Worm (Caenorhabditis elegans) whole organism, mixed stage, embryonic: ENCODE results near the gene C06E1.1.
A peak's percentile ranks its signal among the peaks of the same experiment; 100 is the strongest.

Source experiments
- M03D4.4 ChIP-seq: sonication (generic microtip); optimal IDR thresholded peaks from 2 replicates; lab custom pipeline; 2017; ENCODE audit warnings: mild to moderate bottlenecking, missing genetic modification characterization, missing compliant biosample characterization
- bed-3 ChIP-seq: fragments of 200-800 bp; sonication (Bioruptor generic); optimal IDR thresholded peaks from 3 replicates; lab custom pipeline; 2018; ENCODE audit warnings: mild to moderate bottlenecking, missing genetic modification characterization, moderate library complexity, missing compliant biosample characterization
- blmp-1 ChIP-seq: fragments of 150-350 bp; optimal IDR thresholded peaks from 2 replicates; lab custom pipeline; 2014; ENCODE audit warnings: missing biosample characterization, missing genetic modification characterization
- ceh-39 ChIP-seq: fragments of 150-350 bp; optimal IDR thresholded peaks from 2 replicates; lab custom pipeline; 2014; ENCODE audit warnings: missing biosample characterization, missing genetic modification characterization
- ceh-43 ChIP-seq: fragments of 200-800 bp; sonication (Bioruptor generic); optimal IDR thresholded peaks from 2 replicates; lab custom pipeline; 2018; ENCODE audit warnings: mild to moderate bottlenecking, missing genetic modification characterization, moderate library complexity, missing compliant biosample characterization
- ceh-83 ChIP-seq: fragments of 200-800 bp; sonication (Bioruptor generic); optimal IDR thresholded peaks from 2 replicates; lab custom pipeline; 2018; ENCODE audit warnings: mild to moderate bottlenecking, missing genetic modification characterization, missing compliant biosample characterization
- ces-1 ChIP-seq: fragments of 150-350 bp; optimal IDR thresholded peaks from 2 replicates; lab custom pipeline; 2014; ENCODE audit warnings: missing biosample characterization, missing genetic modification reagents, missing genetic modification characterization
- cnd-1 ChIP-seq: fragments of 200-800 bp; sonication (Bioruptor generic); optimal IDR thresholded peaks from 2 replicates; lab custom pipeline; 2018; ENCODE audit warnings: mild to moderate bottlenecking, missing genetic modification characterization, missing compliant biosample characterization
- drap-1 ChIP-seq: fragments of 200-800 bp; sonication (Bioruptor generic); optimal IDR thresholded peaks from 3 replicates; lab custom pipeline; 2018; ENCODE audit warnings: mild to moderate bottlenecking, missing genetic modification characterization, missing compliant biosample characterization
- elt-1 ChIP-seq: sonication (generic microtip); optimal IDR thresholded peaks from 2 replicates; lab custom pipeline; 2017; ENCODE audit warnings: missing genetic modification characterization, mild to moderate bottlenecking, missing compliant biosample characterization, antibody characterized with exemption, moderate library complexity, borderline replicate concordance; ENCODE audit not compliant: insufficient read depth
- flh-1 ChIP-seq: fragments of 200-800 bp; sonication (Bioruptor generic); optimal IDR thresholded peaks from 2 replicates; lab custom pipeline; 2018; ENCODE audit warnings: mild to moderate bottlenecking, missing genetic modification characterization, moderate library complexity, missing compliant biosample characterization
- ham-2 ChIP-seq: fragments of 200-800 bp; sonication (Bioruptor generic); optimal IDR thresholded peaks from 2 replicates; lab custom pipeline; 2018; ENCODE audit warnings: mild to moderate bottlenecking, missing genetic modification characterization, missing compliant biosample characterization
- hlh-1 ChIP-seq: fragments of 150-350 bp; optimal IDR thresholded peaks from 2 replicates; lab custom pipeline; 2014; ENCODE audit warnings: missing biosample characterization, missing genetic modification reagents, missing genetic modification characterization
- lin-13 ChIP-seq: fragments of 150-350 bp; optimal IDR thresholded peaks from 2 replicates; lab custom pipeline; 2014; ENCODE audit warnings: missing biosample characterization, missing genetic modification characterization
- lsy-2 ChIP-seq: fragments of 150-350 bp; optimal IDR thresholded peaks from 2 replicates; lab custom pipeline; 2014; ENCODE audit warnings: missing biosample characterization, missing genetic modification characterization
- mep-1 ChIP-seq: fragments of 150-350 bp; optimal IDR thresholded peaks from 2 replicates; lab custom pipeline; 2017; ENCODE audit warnings: missing biosample characterization, missing genetic modification reagents, missing genetic modification characterization, inconsistent platforms
- mls-2 ChIP-seq: sonication (generic microtip); optimal IDR thresholded peaks from 2 replicates; lab custom pipeline; 2016; ENCODE audit warnings: mild to moderate bottlenecking, missing genetic modification characterization, moderate library complexity, missing compliant biosample characterization
- nhr-12 ChIP-seq: fragments of 150-350 bp; optimal IDR thresholded peaks from 2 replicates; lab custom pipeline; 2014; ENCODE audit warnings: missing biosample characterization, missing genetic modification characterization
- nhr-2 ChIP-seq: fragments of 150-350 bp; optimal IDR thresholded peaks from 2 replicates; lab custom pipeline; 2014; ENCODE audit warnings: missing biosample characterization, missing genetic modification characterization
- nhr-237 ChIP-seq: fragments of 150-350 bp; optimal IDR thresholded peaks from 2 replicates; lab custom pipeline; 2014; ENCODE audit warnings: missing biosample characterization, missing genetic modification characterization
- nhr-28 ChIP-seq: fragments of 150-350 bp; optimal IDR thresholded peaks from 2 replicates; lab custom pipeline; 2014; ENCODE audit warnings: missing biosample characterization, missing genetic modification characterization
- nhr-76 ChIP-seq: sonication (generic microtip); optimal IDR thresholded peaks from 2 replicates; lab custom pipeline; 2017; ENCODE audit warnings: missing biosample characterization, missing genetic modification characterization
- pha-4 ChIP-seq: fragments of 150-350 bp; optimal IDR thresholded peaks from 2 replicates; lab custom pipeline; 2018; ENCODE audit warnings: missing biosample characterization, missing genetic modification reagents, missing genetic modification characterization
- sem-2 ChIP-seq: fragments of 200-800 bp; sonication (Bioruptor generic); optimal IDR thresholded peaks from 2 replicates; lab custom pipeline; 2018; ENCODE audit warnings: mild to moderate bottlenecking, missing genetic modification characterization, missing compliant biosample characterization
- snpc-4 ChIP-seq: fragments of 150-350 bp; optimal IDR thresholded peaks from 2 replicates; lab custom pipeline; 2014; ENCODE audit warnings: missing biosample characterization, missing genetic modification characterization
- sptf-1 ChIP-seq: sonication (generic microtip); optimal IDR thresholded peaks from 2 replicates; lab custom pipeline; 2017; ENCODE audit warnings: mild to moderate bottlenecking, missing genetic modification characterization, moderate library complexity, missing compliant biosample characterization
- tbx-8 ChIP-seq: fragments of 200-800 bp; sonication (Bioruptor generic); optimal IDR thresholded peaks from 2 replicates; lab custom pipeline; 2018; ENCODE audit warnings: mild to moderate bottlenecking, missing genetic modification characterization, moderate library complexity, missing compliant biosample characterization
- unc-120 ChIP-seq: sonication (generic microtip); optimal IDR thresholded peaks from 2 replicates; lab custom pipeline; 2017; ENCODE audit warnings: missing genetic modification characterization, missing compliant biosample characterization; ENCODE audit not compliant: poor library complexity, severe bottlenecking
- zip-8 ChIP-seq: fragments of 150-350 bp; optimal IDR thresholded peaks from 2 replicates; lab custom pipeline; 2014; ENCODE audit warnings: missing biosample characterization, missing genetic modification characterization
- ztf-11 ChIP-seq: fragments of 150-350 bp; optimal IDR thresholded peaks from 2 replicates; lab custom pipeline; 2014; ENCODE audit warnings: missing biosample characterization, missing genetic modification characterization

Gene C06E1.1

DNA sequence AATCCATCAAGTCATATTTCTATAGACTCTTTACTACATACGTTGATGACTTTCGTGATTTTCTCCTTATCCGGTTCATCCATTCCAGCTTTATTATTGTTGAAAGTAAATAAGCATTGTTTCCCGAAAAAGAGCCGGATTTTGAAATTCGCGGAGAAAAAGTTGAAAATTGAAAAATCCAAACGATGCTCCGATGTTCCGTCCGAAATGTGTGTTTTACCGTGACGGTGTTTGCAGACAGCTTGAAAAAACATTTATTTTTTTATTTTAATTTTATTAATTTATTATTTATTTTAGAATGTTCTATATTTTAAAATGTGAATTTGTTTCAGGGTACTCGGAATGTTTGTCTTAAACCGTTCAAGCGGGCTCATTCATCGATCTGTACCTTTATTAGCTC, 25.2 kb downstream of the C06E1.1 start, which contains the start of gene dnj-10:
Gene dnj-10 (plus strand): TSS at position 333 of the 400 bp plus-strand sequence.
- peak; percentile 3 for TF ChIP-seq nhr-2 (tag; lab: Kevin White, UChicago)
- TF ChIP-seq mep-1 (tag; lab: Kevin White, UChicago), result peak; percentile 57
- TF ChIP-seq ham-2 (GFP tag; lab: Kevin White, UChicago), result no peak
- TF ChIP-seq sptf-1 (tag; lab: Kevin White, UChicago), result no peak
- no peak for TF ChIP-seq snpc-4
- no peak for TF ChIP-seq M03D4.4 (tag; lab: Kevin White, UChicago)
- TF ChIP-seq nhr-237 (tag; lab: Kevin White, UChicago), result peak; percentile 3
- peak; percentile 65 for TF ChIP-seq lsy-2 (tag; lab: Kevin White, UChicago)
- no peak for TF ChIP-seq zip-8
- TF ChIP-seq ces-1 (GFP tag; lab: Kevin White, UChicago), result peak; percentile 82
- TF ChIP-seq mls-2 (tag; lab: Kevin White, UChicago), result no peak

DNA sequence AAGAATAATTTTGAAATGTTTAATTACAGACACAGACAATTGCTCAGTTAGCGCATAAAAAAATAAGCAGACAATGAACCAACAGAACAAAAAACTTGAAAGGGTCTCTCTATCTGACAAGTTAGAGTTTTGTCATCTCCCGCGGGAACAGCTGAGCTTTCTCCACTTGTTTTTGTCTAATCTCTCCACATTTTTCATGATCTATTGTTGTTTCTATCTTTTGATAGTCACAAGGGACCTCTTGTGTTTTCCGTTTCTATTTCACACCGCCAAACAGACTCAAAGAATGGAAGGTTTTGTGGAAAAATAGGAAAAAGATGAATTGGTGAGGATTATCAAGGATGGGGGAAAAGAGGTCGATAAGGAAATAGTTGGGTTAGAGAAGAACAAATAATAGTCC, 31.2 kb downstream of the C06E1.1 start:
- peak; percentile 63 for TF ChIP-seq hlh-1 (tag; lab: Kevin White, UChicago)
- no peak for TF ChIP-seq nhr-2 (tag; lab: Kevin White, UChicago)
- no peak for TF ChIP-seq lin-13 (tag; lab: Kevin White, UChicago)
- TF ChIP-seq blmp-1 (tag; lab: Kevin White, UChicago), result no peak
- no peak for TF ChIP-seq ceh-39

DNA sequence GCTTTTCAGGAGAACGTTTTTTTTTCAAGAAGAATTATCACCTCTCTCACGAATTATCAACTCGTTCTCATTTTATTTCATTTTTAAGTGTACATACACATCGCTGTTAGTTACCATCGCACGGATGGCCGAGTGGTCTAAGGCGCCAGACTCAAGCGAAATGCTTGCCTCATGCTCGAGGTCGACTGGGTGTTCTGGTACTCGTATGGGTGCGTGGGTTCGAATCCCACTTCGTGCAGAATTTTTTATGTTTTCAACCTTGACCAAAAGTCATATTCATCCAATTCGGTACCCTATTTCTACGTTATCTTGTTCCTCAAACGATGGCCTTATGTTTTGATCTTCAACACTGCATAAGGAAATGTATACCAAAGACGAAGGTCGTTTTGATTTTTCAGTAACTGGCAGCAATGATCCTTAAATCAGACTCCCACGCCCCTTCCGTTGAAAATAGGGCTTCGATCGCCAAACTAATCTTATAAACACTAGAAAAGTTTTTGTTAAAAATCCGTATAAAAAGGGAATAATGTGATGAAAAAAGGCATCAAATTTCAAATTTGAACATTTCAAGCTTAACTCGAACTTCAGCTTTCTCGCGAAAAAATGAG, 33.7 kb downstream of the C06E1.1 start, which contains the start of gene fip-1:
Gene fip-1 (plus strand): TSS at position 558 of the 608 bp plus-strand sequence.
- TF ChIP-seq lsy-2 (tag; lab: Kevin White, UChicago) (no peak), elt-1 (tag; lab: Kevin White, UChicago) (no peak), cnd-1 (no peak), sptf-1 (tag; lab: Kevin White, UChicago) (no peak), nhr-28 (tag; lab: Kevin White, UChicago) (no peak), pha-4 (tag; lab: Kevin White, UChicago) (no peak), nhr-2 (tag; lab: Kevin White, UChicago) (no peak), flh-1 (GFP tag; lab: Kevin White, UChicago) (no peak), nhr-12 (no peak), M03D4.4 (tag; lab: Kevin White, UChicago) (no peak), blmp-1 (tag; lab: Kevin White, UChicago) (no peak), hlh-1 (tag; lab: Kevin White, UChicago) (no peak), ceh-83 (GFP tag; lab: Kevin White, UChicago) (no peak), tbx-8 (GFP tag; lab: Kevin White, UChicago) (no peak), ceh-43 (GFP tag; lab: Kevin White, UChicago) (no peak)

DNA sequence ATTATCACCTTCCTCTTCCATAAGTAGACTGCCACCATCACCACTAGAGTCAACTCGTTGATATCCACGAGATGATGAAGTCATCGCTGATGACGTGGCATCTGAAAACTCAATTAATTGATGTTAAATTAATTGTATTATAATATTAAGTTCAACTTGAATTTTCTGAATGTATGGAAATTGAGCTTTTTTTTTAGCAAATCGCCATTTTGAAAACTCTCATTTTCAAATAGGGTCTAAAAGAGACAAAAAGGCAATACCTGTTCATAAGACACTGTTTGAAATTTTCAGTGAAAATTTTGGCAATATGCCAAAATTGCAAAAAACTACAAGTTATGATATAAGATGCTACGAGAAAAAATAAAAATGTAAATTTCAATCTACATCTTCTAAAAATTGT, 38.0 kb downstream of the C06E1.1 start, which contains the start of gene twk-7:
Gene twk-7 (minus strand): TSS at position 101 of the 400 bp plus-strand sequence.
- TF ChIP-seq M03D4.4 (tag; lab: Kevin White, UChicago) (no peak), zip-8 (no peak)

DNA sequence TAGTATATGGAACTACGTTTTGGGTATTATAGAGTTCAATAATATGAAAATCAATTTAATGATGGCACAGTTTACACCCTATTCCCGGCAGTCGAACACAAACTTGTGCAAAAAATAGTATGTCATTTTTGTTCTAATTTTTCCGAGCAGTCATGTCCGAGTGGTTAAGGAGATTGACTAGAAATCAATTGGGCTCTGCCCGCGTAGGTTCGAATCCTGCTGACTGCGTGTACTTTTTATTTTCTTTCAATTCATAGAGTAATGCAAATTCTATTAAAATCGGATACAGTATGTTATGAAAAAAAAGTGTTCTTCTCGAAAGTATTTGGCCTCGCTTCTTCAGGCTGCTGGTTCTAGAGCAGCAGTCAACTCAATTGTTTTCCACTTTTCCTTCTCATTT, 40.4 kb downstream of the C06E1.1 start:
- TF ChIP-seq snpc-4, result no peak
- TF ChIP-seq nhr-2 (tag; lab: Kevin White, UChicago), result no peak
- no peak for TF ChIP-seq nhr-76 (tag; lab: Kevin White, UChicago)
- TF ChIP-seq elt-1 (tag; lab: Kevin White, UChicago), result no peak

DNA sequence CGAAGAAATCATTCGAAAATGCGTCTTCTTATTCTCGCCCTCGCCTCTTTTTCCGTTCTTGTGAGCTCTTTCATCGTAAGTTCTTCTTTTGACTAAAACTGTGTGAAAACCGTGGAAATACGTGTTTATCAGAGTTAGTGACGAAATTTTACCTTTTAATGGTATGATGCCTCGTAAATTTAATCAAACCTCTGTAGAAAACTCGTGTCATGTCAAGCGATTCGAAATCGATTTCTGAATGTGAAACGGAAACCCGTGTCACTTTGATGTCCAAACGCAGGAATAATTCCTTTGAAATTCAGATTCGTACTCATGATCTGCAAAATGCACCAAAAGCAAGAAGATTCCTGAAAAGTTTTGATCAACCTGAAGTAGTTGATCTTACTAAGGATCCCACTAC, 43.0 kb downstream of the C06E1.1 start, which contains the start of gene F22B7.3:
Gene F22B7.3 (plus strand): TSS at position 301 of the 400 bp plus-strand sequence.
- no peak for TF ChIP-seq ham-2 (GFP tag; lab: Kevin White, UChicago)
- TF ChIP-seq bed-3, result no peak
- TF ChIP-seq nhr-2 (tag; lab: Kevin White, UChicago), result no peak
- TF ChIP-seq ztf-11 (tag; lab: Kevin White, UChicago), result no peak
- TF ChIP-seq pha-4 (tag; lab: Kevin White, UChicago), result no peak
- no peak for TF ChIP-seq nhr-12
- no peak for TF ChIP-seq sem-2 (GFP tag; lab: Kevin White, UChicago)
- TF ChIP-seq lsy-2 (tag; lab: Kevin White, UChicago), result no peak
- no peak for TF ChIP-seq unc-120 (tag; lab: Kevin White, UChicago)
- TF ChIP-seq drap-1 (GFP tag; lab: Kevin White, UChicago), result no peak
- TF ChIP-seq flh-1 (GFP tag; lab: Kevin White, UChicago), result no peak
